Worm (Caenorhabditis elegans) whole organism, early embryonic: ENCODE measurements around the gene srd-7.

Experiments used
- B0310.2 ChIP-seq: sonication (generic microtip); optimal IDR thresholded peaks from 2 replicates; lab custom pipeline; 2016; ENCODE audit warnings: mild to moderate bottlenecking, missing genetic modification characterization, missing compliant biosample characterization
- aly-1 ChIP-seq: sonication (generic microtip); optimal IDR thresholded peaks from 2 replicates; lab custom pipeline; 2016; ENCODE audit warnings: missing genetic modification characterization, missing compliant biosample characterization
- ama-1 ChIP-seq: fragments of 150-350 bp; optimal IDR thresholded peaks from 2 replicates; lab custom pipeline; 2014
- ceh-13 ChIP-seq: fragments of 200-800 bp; sonication (Bioruptor generic); optimal IDR thresholded peaks from 2 replicates; lab custom pipeline; 2018; ENCODE audit warnings: mild to moderate bottlenecking, missing genetic modification characterization, missing compliant biosample characterization
- ceh-36 ChIP-seq: sonication (generic microtip); optimal IDR thresholded peaks from 2 replicates; lab custom pipeline; 2016; ENCODE audit warnings: missing genetic modification characterization, inconsistent platforms, missing compliant biosample characterization
- ets-7 ChIP-seq: sonication (generic microtip); optimal IDR thresholded peaks from 2 replicates; lab custom pipeline; 2016; ENCODE audit warnings: missing genotype, missing genetic modification characterization, missing compliant biosample characterization
- flt-1 ChIP-seq: fragments of 200-800 bp; sonication (Bioruptor generic); IDR thresholded peaks from 2 replicates; pipeline ENCODE4 v1.3.6; 2022; ENCODE audit warnings: missing genetic modification characterization, missing compliant biosample characterization
- hmg-4 ChIP-seq: fragments of 200-800 bp; sonication (Bioruptor generic); optimal IDR thresholded peaks from 2 replicates; lab custom pipeline; 2018; ENCODE audit warnings: mild to moderate bottlenecking, missing genetic modification characterization, missing compliant biosample characterization
- hnd-1 ChIP-seq: sonication (generic microtip); optimal IDR thresholded peaks from 2 replicates; lab custom pipeline; 2016; ENCODE audit warnings: missing genetic modification characterization, missing compliant biosample characterization
- tbx-11 ChIP-seq: fragments of 200-800 bp; sonication (Bioruptor generic); IDR thresholded peaks from 2 replicates; pipeline ENCODE4 v1.3.6; 2022; ENCODE audit warnings: missing genetic modification characterization, missing compliant biosample characterization

- TF ChIP-seq hmg-4 (GFP tag; lab: Kevin White, UChicago) (no peak), ama-1 (lab: Kevin White, UChicago) (no peak), hnd-1 (tag; lab: Kevin White, UChicago) (no peak), ets-7 (no peak), B0310.2 (tag; lab: Kevin White, UChicago) (no peak), aly-1 (tag; lab: Kevin White, UChicago) (no peak), tbx-11 (no peak), ceh-13 (GFP tag; lab: Kevin White, UChicago) (no peak), ceh-36 (tag; lab: Kevin White, UChicago) (no peak), flt-1 (no peak)
Observed at ce11 chrIV:10803973-10804372, 17.3 kb upstream of the srd-7 start.
